Fruit fly (Drosophila melanogaster) whole organism, embryonic: ENCODE results near the gene CG16853.

Source experiments
- Atf6 ChIP-seq: fragments of 200-800 bp; sonication (Bioruptor generic); IDR thresholded peaks from 2 replicates; pipeline ENCODE4 v1.3.6; 2022; ENCODE audit warnings: missing biosample characterization, missing genetic modification characterization
- B-H1 ChIP-seq: fragments of 200-800 bp; sonication (Bioruptor generic); IDR thresholded peaks from 3 replicates; pipeline ENCODE4 v1.3.6; 2022; ENCODE audit warnings: missing biosample characterization, missing genetic modification characterization
- Bgb ChIP-seq: fragments of 200-800 bp; sonication (Bioruptor generic); IDR thresholded peaks from 2 replicates; pipeline ENCODE4 v1.3.6; 2022; ENCODE audit warnings: missing biosample characterization, missing genetic modification characterization; ENCODE audit not compliant: partially characterized antibody
- BtbVII ChIP-seq: fragments of 200-800 bp; sonication (Bioruptor generic); optimal IDR thresholded peaks from 3 replicates; lab custom pipeline; 2017; ENCODE audit warnings: missing biosample characterization, mild to moderate bottlenecking, missing genetic modification characterization
- CG10321 ChIP-seq: fragments of 200-800 bp; sonication (Bioruptor generic); IDR thresholded peaks from 2 replicates; pipeline ENCODE4 v1.3.6; 2022; ENCODE audit warnings: missing biosample characterization, missing genetic modification characterization
- CG10462 ChIP-seq: fragments of 200-800 bp; sonication (Bioruptor generic); optimal IDR thresholded peaks from 2 replicates; lab custom pipeline; 2016; ENCODE audit warnings: missing biosample characterization, missing genetic modification characterization
- CG12744 ChIP-seq: fragments of 200-800 bp; sonication (Bioruptor generic); optimal IDR thresholded peaks from 2 replicates; lab custom pipeline; 2016; ENCODE audit warnings: missing biosample characterization, missing genetic modification characterization
- CG17328 ChIP-seq: fragments of 200-800 bp; sonication (Bioruptor generic); IDR thresholded peaks from 2 replicates; pipeline ENCODE4 v1.3.6; 2022; ENCODE audit warnings: missing biosample characterization, missing genetic modification characterization
- CG17385 ChIP-seq: fragments of 200-800 bp; sonication (Bioruptor generic); optimal IDR thresholded peaks from 3 replicates; lab custom pipeline; 2018; ENCODE audit warnings: missing biosample characterization, mild to moderate bottlenecking, missing genetic modification characterization
- CG17829 ChIP-seq: fragments of 200-800 bp; optimal IDR thresholded peaks from 2 replicates; lab custom pipeline; 2019; ENCODE audit warnings: missing biosample characterization, mild to moderate bottlenecking, missing genetic modification characterization, moderate library complexity
- CG18262 ChIP-seq: fragments of 200-800 bp; optimal IDR thresholded peaks from 3 replicates; lab custom pipeline; 2019; ENCODE audit warnings: missing biosample characterization, mild to moderate bottlenecking, missing genetic modification characterization, moderate library complexity
- CG3995 ChIP-seq: fragments of 200-800 bp; sonication (Bioruptor generic); optimal IDR thresholded peaks from 3 replicates; lab custom pipeline; 2016; ENCODE audit warnings: missing biosample characterization, missing genetic modification characterization
- CG42726 ChIP-seq: fragments of 200-800 bp; sonication (Bioruptor generic); IDR thresholded peaks from 2 replicates; pipeline ENCODE4 v1.3.6; 2022; ENCODE audit warnings: missing biosample characterization, missing genetic modification characterization; ENCODE audit not compliant: partially characterized antibody
- CG6654 ChIP-seq: fragments of 200-800 bp; sonication (Bioruptor generic); optimal IDR thresholded peaks from 2 replicates; lab custom pipeline; 2017; ENCODE audit warnings: missing biosample characterization, mild to moderate bottlenecking, missing genetic modification characterization
- CG6765 ChIP-seq: fragments of 200-800 bp; sonication (Bioruptor generic); optimal IDR thresholded peaks from 3 replicates; lab custom pipeline; 2017; ENCODE audit warnings: missing biosample characterization, mild to moderate bottlenecking, missing genetic modification characterization
- CG7987 ChIP-seq: fragments of 200-800 bp; sonication (Bioruptor generic); optimal IDR thresholded peaks from 2 replicates; lab custom pipeline; 2018; ENCODE audit warnings: missing biosample characterization, mild to moderate bottlenecking, missing genetic modification characterization, moderate library complexity
- CG8478 ChIP-seq: fragments of >200 bp; optimal IDR thresholded peaks from 2 replicates; lab custom pipeline; 2018
- CG9817 ChIP-seq: fragments of 200-800 bp; sonication (Bioruptor generic); optimal IDR thresholded peaks from 2 replicates; lab custom pipeline; 2018; ENCODE audit warnings: missing biosample characterization, mild to moderate bottlenecking, missing genetic modification characterization, moderate library complexity
- Doc3 ChIP-seq: fragments of 200-800 bp; sonication (Bioruptor generic); IDR thresholded peaks from 3 replicates; pipeline ENCODE4 v1.3.6; 2022; ENCODE audit warnings: missing biosample characterization, missing genetic modification characterization; ENCODE audit not compliant: partially characterized antibody
- HLH3B ChIP-seq: fragments of 200-800 bp; sonication (Bioruptor generic); IDR thresholded peaks from 2 replicates; pipeline ENCODE4 v1.3.6; 2022; ENCODE audit warnings: missing biosample characterization, missing genetic modification characterization
- HLH4C ChIP-seq: fragments of 200-800 bp; sonication (Bioruptor generic); IDR thresholded peaks from 3 replicates; pipeline ENCODE4 v1.3.6; 2022; ENCODE audit warnings: missing biosample characterization, missing genetic modification characterization; ENCODE audit not compliant: partially characterized antibody
- Hey ChIP-seq: fragments of 200-800 bp; sonication (Bioruptor generic); optimal IDR thresholded peaks from 3 replicates; lab custom pipeline; 2018; ENCODE audit warnings: missing biosample characterization, mild to moderate bottlenecking, missing genetic modification characterization
- Hr51 ChIP-seq, 2 experiments: fragments of 200-800 bp; sonication (Bioruptor generic); optimal IDR thresholded peaks; 2 replicates in 1 of 2; 3 replicates in 1 of 2; lab custom pipeline; 2016 to 2018; ENCODE audit warnings: missing biosample characterization in 2 of 2, missing genetic modification characterization in 2 of 2, mild to moderate bottlenecking in 1 of 2, moderate library complexity in 1 of 2
- MBD-R2 ChIP-seq: fragments of 200-800 bp; sonication (Bioruptor generic); IDR thresholded peaks from 2 replicates; pipeline ENCODE4 v1.3.6; 2022; ENCODE audit warnings: missing biosample characterization, missing genetic modification characterization
- Nf-YB ChIP-seq: fragments of 200-800 bp; sonication (Bioruptor generic); optimal IDR thresholded peaks from 3 replicates; lab custom pipeline; 2019; ENCODE audit warnings: missing biosample characterization, mild to moderate bottlenecking, missing genetic modification characterization, moderate library complexity
- Opbp ChIP-seq: fragments of 200-800 bp; sonication (Bioruptor generic); IDR thresholded peaks from 3 replicates; pipeline ENCODE4 v1.3.6; 2022; ENCODE audit warnings: missing biosample characterization, missing genetic modification characterization; ENCODE audit not compliant: partially characterized antibody
- Sry-δ ChIP-seq: fragments of 200-800 bp; sonication (Bioruptor generic); optimal IDR thresholded peaks from 2 replicates; lab custom pipeline; 2016; ENCODE audit warnings: missing biosample characterization, missing genetic modification characterization
- ara ChIP-seq: fragments of 200-800 bp; sonication (Bioruptor generic); IDR thresholded peaks from 2 replicates; pipeline ENCODE4 v1.3.6; 2022; ENCODE audit warnings: missing biosample characterization, missing genetic modification characterization
- dm ChIP-seq: fragments of 200-800 bp; sonication (Bioruptor generic); optimal IDR thresholded peaks from 3 replicates; lab custom pipeline; 2016; ENCODE audit warnings: missing biosample characterization, missing genetic modification characterization
- exex ChIP-seq: fragments of 200-800 bp; sonication (Bioruptor generic); optimal IDR thresholded peaks from 4 replicates; lab custom pipeline; 2018; ENCODE audit warnings: missing biosample characterization, mild to moderate bottlenecking, missing genetic modification characterization, moderate library complexity
- gem ChIP-seq: fragments of 200-800 bp; sonication (Bioruptor generic); optimal IDR thresholded peaks from 2 replicates; lab custom pipeline; 2019; ENCODE audit warnings: missing biosample characterization, mild to moderate bottlenecking, missing genetic modification characterization, moderate library complexity
- hb ChIP-seq: fragments of 200-800 bp; sonication (Bioruptor generic); IDR thresholded peaks from 3 replicates; pipeline ENCODE4 v1.3.6; 2022; ENCODE audit warnings: missing biosample characterization, missing genetic modification characterization; ENCODE audit not compliant: partially characterized antibody
- kah ChIP-seq: fragments of 200-800 bp; sonication (Bioruptor generic); optimal IDR thresholded peaks from 2 replicates; lab custom pipeline; 2018; ENCODE audit warnings: missing biosample characterization, mild to moderate bottlenecking, missing genetic modification characterization
- ken ChIP-seq: fragments of 200-800 bp; sonication (Bioruptor generic); IDR thresholded peaks from 3 replicates; pipeline ENCODE4 v1.3.6; 2022; ENCODE audit warnings: missing biosample characterization, missing genetic modification characterization
- lilli ChIP-seq: fragments of 200-800 bp; sonication (Bioruptor generic); optimal IDR thresholded peaks from 3 replicates; lab custom pipeline; 2016; ENCODE audit warnings: missing biosample characterization, missing genetic modification characterization
- nerfin-2 ChIP-seq: fragments of 200-800 bp; sonication (Bioruptor generic); IDR thresholded peaks from 2 replicates; pipeline ENCODE4 v1.3.6; 2022; ENCODE audit warnings: missing biosample characterization, missing genetic modification characterization; ENCODE audit not compliant: partially characterized antibody
- pnt ChIP-seq: fragments of 200-800 bp; sonication (Bioruptor generic); optimal IDR thresholded peaks from 3 replicates; lab custom pipeline; 2016; ENCODE audit warnings: missing biosample characterization, missing genetic modification characterization
- salm ChIP-seq: fragments of 200-800 bp; sonication (Bioruptor generic); optimal IDR thresholded peaks from 2 replicates; lab custom pipeline; 2018; ENCODE audit warnings: missing biosample characterization, mild to moderate bottlenecking, missing genetic modification characterization
- schlank ChIP-seq: fragments of 200-800 bp; sonication (Bioruptor generic); optimal IDR thresholded peaks from 2 replicates; lab custom pipeline; 2018; ENCODE audit warnings: missing biosample characterization, mild to moderate bottlenecking, missing genetic modification characterization
- seq ChIP-seq: fragments of 200-800 bp; sonication (Bioruptor generic); IDR thresholded peaks from 2 replicates; pipeline ENCODE4 v1.3.6; 2022; ENCODE audit warnings: missing biosample characterization, missing genetic modification characterization
- sna ChIP-seq: fragments of 200-800 bp; sonication (Bioruptor generic); IDR thresholded peaks from 2 replicates; pipeline ENCODE4 v1.3.6; 2022; ENCODE audit warnings: missing biosample characterization, missing genetic modification characterization; ENCODE audit not compliant: partially characterized antibody
- sr ChIP-seq: fragments of 200-800 bp; sonication (Bioruptor generic); IDR thresholded peaks from 3 replicates; pipeline ENCODE4 v1.3.6; 2022; ENCODE audit warnings: missing biosample characterization, missing genetic modification characterization
- stc ChIP-seq: fragments of 200-800 bp; sonication (Bioruptor generic); IDR thresholded peaks from 2 replicates; pipeline ENCODE4 v1.3.6; 2022; ENCODE audit warnings: missing biosample characterization, missing genetic modification characterization
- sug ChIP-seq: fragments of 200-800 bp; optimal IDR thresholded peaks from 2 replicates; lab custom pipeline; 2019; ENCODE audit warnings: missing biosample characterization, mild to moderate bottlenecking, missing genetic modification characterization, moderate library complexity
- tio ChIP-seq: fragments of 200-800 bp; sonication (Bioruptor generic); optimal IDR thresholded peaks from 2 replicates; lab custom pipeline; 2017; ENCODE audit warnings: missing biosample characterization, missing genetic modification characterization, inconsistent platforms
- toy ChIP-seq: fragments of 200-800 bp; sonication (Bioruptor generic); IDR thresholded peaks from 2 replicates; pipeline ENCODE4 v1.3.6; 2022; ENCODE audit warnings: missing biosample characterization, missing genetic modification characterization
- vfl ChIP-seq: fragments of 200-800 bp; sonication (Bioruptor generic); optimal IDR thresholded peaks from 2 replicates; lab custom pipeline; 2016; ENCODE audit warnings: missing biosample characterization, missing genetic modification characterization
- vnd ChIP-seq: fragments of 200-800 bp; sonication (Bioruptor generic); IDR thresholded peaks from 3 replicates; pipeline ENCODE4 v1.3.6; 2022; ENCODE audit warnings: missing biosample characterization, missing genetic modification characterization; ENCODE audit not compliant: partially characterized antibody
- zf30C ChIP-seq: fragments of 200-800 bp; sonication (Bioruptor generic); optimal IDR thresholded peaks from 3 replicates; lab custom pipeline; 2018; ENCODE audit warnings: missing biosample characterization, mild to moderate bottlenecking, missing genetic modification characterization

Gene CG16853

DNA sequence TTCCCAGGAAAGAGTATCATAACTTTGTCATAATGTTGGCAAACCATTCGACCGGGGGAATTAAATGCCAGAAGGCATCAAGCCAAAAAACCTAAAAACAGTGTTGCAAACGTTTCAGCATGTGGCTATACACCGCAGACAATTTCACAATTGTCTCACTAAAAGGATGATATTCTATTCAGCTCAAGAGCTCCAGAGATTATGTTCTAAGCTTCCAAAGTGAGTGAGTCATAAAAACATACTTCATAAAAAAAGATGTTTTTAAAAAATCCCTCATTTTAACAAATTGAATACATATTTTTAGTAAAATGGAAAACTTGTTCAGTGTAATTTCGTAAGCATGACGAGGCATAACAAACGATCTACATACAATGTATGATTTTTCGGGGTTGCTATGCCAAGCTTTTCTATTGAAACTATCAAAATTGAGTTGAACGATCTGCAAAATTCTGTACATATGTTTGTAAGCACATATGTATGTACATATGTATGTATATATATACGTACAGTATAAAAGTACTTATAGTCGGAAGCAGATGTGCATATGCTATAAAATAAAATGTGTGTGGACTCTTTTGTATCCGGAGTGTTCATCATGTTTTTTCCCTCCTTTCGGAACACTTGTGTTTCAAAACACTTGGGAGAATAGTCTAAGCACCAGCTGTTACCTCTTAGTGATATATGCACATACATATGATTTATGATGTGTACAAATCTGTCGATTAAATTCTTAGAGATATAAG is 27.0 kb upstream of the CG16853 start (continued):
- TF ChIP-seq HLH3B (peak; percentile 68; the same call in 1 of the 2 replicates), CG10321 (GFP tag; lab: Robert Waterston, UW) (no peak), CG17829 (peak; percentile 78), Sry-δ (GFP tag; lab: Kevin White, UChicago) (peak; percentile 54), CG3995 (GFP tag; lab: Kevin White, UChicago) (peak; percentile 29), B-H1 (GFP tag; lab: Robert Waterston, UW) (peak; percentile 76), pnt (GFP tag; lab: Kevin White, UChicago) (peak; percentile 66), MBD-R2 (GFP tag; lab: Robert Waterston, UW) (no peak; the same call in 1 of the 2 replicates), ken (GFP tag; lab: Robert Waterston, UW) (no peak), hb (no peak), BtbVII (peak; percentile 52), CG12744 (GFP tag; lab: Kevin White, UChicago) (peak; percentile 70), vnd (GFP tag; lab: Robert Waterston, UW) (no peak), CG7987 (GFP tag; lab: Kevin White, UChicago) (peak; percentile 69), CG17385 (GFP tag; lab: Kevin White, UChicago) (peak; percentile 2), nerfin-2 (no peak), ara (GFP tag; lab: Robert Waterston, UW) (peak; percentile 64; the same call in 1 of the 2 replicates), lilli (peak; percentile 65), CG17328 (GFP tag; lab: Robert Waterston, UW) (peak; percentile 77), Hr51 (GFP tag; optimal IDR thresholded peaks at IDR 0.05; lab: Kevin White, UChicago) (peak; percentile 21 to 79), stc (GFP tag; lab: Robert Waterston, UW) (peak; percentile 81), seq (GFP tag; lab: Robert Waterston, UW) (peak; percentile 59; the same call in 1 of the 2 replicates), tio (GFP tag; lab: Kevin White, UChicago) (peak; percentile 9), sug (tag; lab: Kevin White, UChicago) (no peak), CG6654 (GFP tag; lab: Kevin White, UChicago) (no peak), CG6765 (GFP tag; lab: Kevin White, UChicago) (no peak), Bgb (GFP tag; lab: Robert Waterston, UW) (no peak), kah (GFP tag; lab: Kevin White, UChicago) (peak; percentile 34), toy (GFP tag; lab: Robert Waterston, UW) (peak; percentile 51), zf30C (GFP tag; lab: Kevin White, UChicago) (peak; percentile 11), CG10462 (GFP tag; lab: Kevin White, UChicago) (no peak), schlank (tag; lab: Kevin White, UChicago) (no peak), Hey (no peak), Atf6 (GFP tag; lab: Robert Waterston, UW) (peak; percentile 58; the same call in 1 of the 2 replicates), CG18262 (tag; lab: Kevin White, UChicago) (peak; percentile 81), CG42726 (GFP tag; lab: Robert Waterston, UW) (no peak), Opbp (GFP tag; lab: Robert Waterston, UW) (no peak), exex (tag; lab: Kevin White, UChicago) (no peak), vfl (GFP tag; lab: Kevin White, UChicago) (no peak), salm (tag; lab: Kevin White, UChicago) (no peak), Doc3 (no peak), dm (GFP tag; lab: Kevin White, UChicago) (peak; percentile 51), sr (GFP tag; lab: Robert Waterston, UW) (peak; percentile 27; the same call in 1 of the 3 replicates), HLH4C (GFP tag; lab: Robert Waterston, UW) (no peak), gem (tag; lab: Kevin White, UChicago) (peak; percentile 81), CG9817 (tag; lab: Kevin White, UChicago) (peak; percentile 25), Nf-YB (GFP tag; lab: Kevin White, UChicago) (no peak), sna (GFP tag; lab: Robert Waterston, UW) (no peak), CG8478 (lab: Kevin White, UChicago) (no peak)
